Fruit fly (Drosophila melanogaster) whole organism, pupa: ENCODE measurements around the gene promL.

ENCODE experiments used
- CG13204 ChIP-seq: fragments of 200-800 bp; sonication (Bioruptor generic); optimal IDR thresholded peaks from 2 replicates; lab custom pipeline; 2018; ENCODE audit warnings: missing biosample characterization, mild to moderate bottlenecking, missing genetic modification characterization, moderate library complexity
- CG14655 ChIP-seq: fragments of 200-800 bp; sonication (Bioruptor generic); optimal IDR thresholded peaks from 3 replicates; lab custom pipeline; 2017; ENCODE audit warnings: mild to moderate bottlenecking, missing biosample characterization, missing genetic modification reagents, missing genetic modification characterization
- CG32121 ChIP-seq: fragments of 200-800 bp; sonication (Bioruptor generic); IDR thresholded peaks from 2 replicates; pipeline ENCODE4 v1.3.6; 2022; ENCODE audit warnings: missing biosample characterization, missing genetic modification characterization
- EcR ChIP-seq: fragments of 200-800 bp; sonication (Bioruptor generic); optimal IDR thresholded peaks from 3 replicates; lab custom pipeline; 2019; ENCODE audit warnings: missing biosample characterization, missing genetic modification characterization, mild to moderate bottlenecking, moderate library complexity, missing genetic modification reagents
- Ets98B ChIP-seq: fragments of 200-800 bp; sonication (Bioruptor generic); IDR thresholded peaks from 2 replicates; pipeline ENCODE4 v1.3.6; 2022; ENCODE audit warnings: missing biosample characterization, missing genetic modification characterization
- gl ChIP-seq: fragments of 200-800 bp; sonication (Bioruptor generic); optimal IDR thresholded peaks from 2 replicates; lab custom pipeline; 2018; ENCODE audit warnings: missing biosample characterization, mild to moderate bottlenecking, missing genetic modification characterization

dm6 chr3L:3142516-3143382 is 15.2 kb upstream of the promL start:
- TF ChIP-seq Ets98B, result no peak
- no peak for TF ChIP-seq CG32121 (GFP tag; lab: Robert Waterston, UW)
- no peak for TF ChIP-seq gl (tag; lab: Kevin White, UChicago)
- TF ChIP-seq CG14655, result no peak
- no peak for TF ChIP-seq CG13204
- TF ChIP-seq EcR (GFP tag; lab: Kevin White, UChicago), result no peak
